Fruit fly (Drosophila melanogaster) whole organism, pupa: Measurements from ENCODE around the gene heix.
A peak's percentile ranks its signal among the peaks of the same experiment; 100 is the strongest.

Experiments
- CG10348 ChIP-seq: fragments of 200-800 bp; sonication (Bioruptor generic); IDR thresholded peaks from 2 replicates; pipeline ENCODE4 v1.3.6; 2022; ENCODE audit warnings: missing biosample characterization, missing genetic modification characterization
- CG12605 ChIP-seq: fragments of 200-800 bp; sonication (Bioruptor generic); IDR thresholded peaks from 2 replicates; pipeline ENCODE4 v1.3.6; 2022; ENCODE audit warnings: missing biosample characterization, missing genetic modification characterization
- CG13204 ChIP-seq: fragments of 200-800 bp; sonication (Bioruptor generic); optimal IDR thresholded peaks from 2 replicates; lab custom pipeline; 2018; ENCODE audit warnings: missing biosample characterization, mild to moderate bottlenecking, missing genetic modification characterization, moderate library complexity
- CG14655 ChIP-seq: fragments of 200-800 bp; sonication (Bioruptor generic); optimal IDR thresholded peaks from 3 replicates; lab custom pipeline; 2017; ENCODE audit warnings: mild to moderate bottlenecking, missing biosample characterization, missing genetic modification reagents, missing genetic modification characterization
- CG15710 ChIP-seq: fragments of 200-800 bp; sonication (Bioruptor generic); optimal IDR thresholded peaks from 2 replicates; lab custom pipeline; 2018; ENCODE audit warnings: missing biosample characterization, mild to moderate bottlenecking, missing genetic modification characterization, moderate library complexity
- CG17806 ChIP-seq: fragments of 200-800 bp; sonication (Bioruptor generic); optimal IDR thresholded peaks from 2 replicates; lab custom pipeline; 2018; ENCODE audit warnings: missing biosample characterization, mild to moderate bottlenecking, missing genetic modification characterization, moderate library complexity
- CG32121 ChIP-seq: fragments of 200-800 bp; sonication (Bioruptor generic); IDR thresholded peaks from 2 replicates; pipeline ENCODE4 v1.3.6; 2022; ENCODE audit warnings: missing biosample characterization, missing genetic modification characterization
- CG34367 ChIP-seq: fragments of 200-800 bp; sonication (Bioruptor generic); optimal IDR thresholded peaks from 2 replicates; lab custom pipeline; 2018; ENCODE audit warnings: missing biosample characterization, mild to moderate bottlenecking, missing genetic modification characterization
- CG4496 ChIP-seq: fragments of 200-800 bp; sonication (Bioruptor generic); IDR thresholded peaks from 3 replicates; pipeline ENCODE4 v1.3.6; 2022; ENCODE audit warnings: missing biosample characterization, missing genetic modification characterization
- CG8159 ChIP-seq: fragments of 200-800 bp; sonication (Bioruptor generic); optimal IDR thresholded peaks from 3 replicates; lab custom pipeline; 2018; ENCODE audit warnings: missing biosample characterization, mild to moderate bottlenecking, missing genetic modification characterization, moderate library complexity
- CG8301 ChIP-seq: fragments of 200-800 bp; sonication (Bioruptor generic); optimal IDR thresholded peaks from 2 replicates; lab custom pipeline; 2018; ENCODE audit warnings: missing biosample characterization, mild to moderate bottlenecking, missing genetic modification characterization
- CG9948 ChIP-seq: fragments of 200-800 bp; sonication (Bioruptor generic); optimal IDR thresholded peaks from 2 replicates; lab custom pipeline; 2018; ENCODE audit warnings: missing biosample characterization, mild to moderate bottlenecking, missing genetic modification characterization, moderate library complexity
- D1 ChIP-seq: fragments of 200-800 bp; sonication (Bioruptor generic); optimal IDR thresholded peaks from 2 replicates; lab custom pipeline; 2018; ENCODE audit warnings: missing biosample characterization, mild to moderate bottlenecking, missing genetic modification characterization, moderate library complexity
- EcR ChIP-seq: fragments of 200-800 bp; sonication (Bioruptor generic); optimal IDR thresholded peaks from 3 replicates; lab custom pipeline; 2019; ENCODE audit warnings: missing biosample characterization, missing genetic modification characterization, mild to moderate bottlenecking, moderate library complexity, missing genetic modification reagents
- Ets98B ChIP-seq: fragments of 200-800 bp; sonication (Bioruptor generic); IDR thresholded peaks from 2 replicates; pipeline ENCODE4 v1.3.6; 2022; ENCODE audit warnings: missing biosample characterization, missing genetic modification characterization
- Pif1A ChIP-seq: fragments of 200-800 bp; sonication (Bioruptor generic); optimal IDR thresholded peaks from 3 replicates; lab custom pipeline; 2016; ENCODE audit warnings: missing biosample characterization, missing genetic modification characterization
- Pif1B ChIP-seq: fragments of 200-800 bp; sonication (Bioruptor generic); optimal IDR thresholded peaks from 3 replicates; lab custom pipeline; 2016; ENCODE audit warnings: missing biosample characterization, missing genetic modification characterization
- Snoo ChIP-seq: fragments of 200-800 bp; sonication (Bioruptor generic); optimal IDR thresholded peaks from 3 replicates; lab custom pipeline; 2017; ENCODE audit warnings: missing biosample characterization, mild to moderate bottlenecking, missing genetic modification characterization, inconsistent platforms
- fd96Ca ChIP-seq: fragments of 200-800 bp; sonication (Bioruptor generic); IDR thresholded peaks from 3 replicates; pipeline ENCODE4 v1.3.6; 2022; ENCODE audit warnings: missing biosample characterization, missing genetic modification characterization
- gl ChIP-seq: fragments of 200-800 bp; sonication (Bioruptor generic); optimal IDR thresholded peaks from 2 replicates; lab custom pipeline; 2018; ENCODE audit warnings: missing biosample characterization, mild to moderate bottlenecking, missing genetic modification characterization
- rn ChIP-seq: fragments of 200-800 bp; sonication (Bioruptor generic); IDR thresholded peaks from 2 replicates; pipeline ENCODE4 v1.3.6; 2022; ENCODE audit warnings: missing biosample characterization, missing genetic modification characterization

The heix gene

dm6 chr2L:16321209-16321608 lies 21.6 kb upstream of the heix start:
- TF ChIP-seq CG4496, result 0 out of 3 replicates have a peak, but pooled peaks have one; percentile 23
- TF ChIP-seq CG8301 (tag; lab: Kevin White, UChicago), result no peak
- no peak for TF ChIP-seq CG15710 (tag; lab: Kevin White, UChicago)
- TF ChIP-seq rn, result no peak
- TF ChIP-seq D1 (tag; lab: Kevin White, UChicago), result no peak

dm6 chr2L:16320428-16320827 lies 20.8 kb upstream of the heix start:
- no peak for TF ChIP-seq CG10348

- TF ChIP-seq CG14655 (GFP tag; lab: Kevin White, UChicago), result no peak
- no peak for TF ChIP-seq CG17806 (tag; lab: Kevin White, UChicago)
- no peak for TF ChIP-seq CG10348
- TF ChIP-seq CG8301 (tag; lab: Kevin White, UChicago), result no peak
- no peak for TF ChIP-seq CG13204 (GFP tag; lab: Kevin White, UChicago)
- TF ChIP-seq fd96Ca (GFP tag; lab: Robert Waterston, UW), result no peak
- no peak for TF ChIP-seq CG8159 (tag; lab: Kevin White, UChicago)
- no peak for TF ChIP-seq CG15710 (tag; lab: Kevin White, UChicago)
- TF ChIP-seq rn, result no peak
- no peak for TF ChIP-seq Pif1A (GFP tag; lab: Kevin White, UChicago)
- TF ChIP-seq CG12605 (GFP tag; lab: Robert Waterston, UW), result no peak
- TF ChIP-seq CG4496, result no peak
- TF ChIP-seq gl (tag; lab: Kevin White, UChicago), result no peak
- TF ChIP-seq Pif1B (GFP tag; lab: Kevin White, UChicago), result no peak
- TF ChIP-seq CG9948, result no peak
Observed at dm6 chr2L:16319743-16320142, 20.1 kb upstream of the heix start.

- TF ChIP-seq CG17806 (tag; lab: Kevin White, UChicago), result no peak
- no peak for TF ChIP-seq CG4496
- TF ChIP-seq CG32121 (GFP tag; lab: Robert Waterston, UW), result no peak
- TF ChIP-seq D1 (tag; lab: Kevin White, UChicago), result no peak
- no peak for TF ChIP-seq CG34367
- TF ChIP-seq CG9948, result no peak
- TF ChIP-seq Pif1B (GFP tag; lab: Kevin White, UChicago), result no peak
- no peak for TF ChIP-seq Snoo (tag; lab: Kevin White, UChicago)
- TF ChIP-seq EcR (GFP tag; lab: Kevin White, UChicago), result no peak
- TF ChIP-seq fd96Ca (GFP tag; lab: Robert Waterston, UW), result no peak; the same call in 2 of the 3 replicates
- TF ChIP-seq CG13204 (GFP tag; lab: Kevin White, UChicago), result no peak
- TF ChIP-seq Ets98B (GFP tag; lab: Robert Waterston, UW), result no peak
- TF ChIP-seq CG8301 (tag; lab: Kevin White, UChicago), result no peak
- TF ChIP-seq gl (tag; lab: Kevin White, UChicago), result no peak
- no peak for TF ChIP-seq Pif1A (GFP tag; lab: Kevin White, UChicago)
- no peak for TF ChIP-seq CG12605 (GFP tag; lab: Robert Waterston, UW)
- TF ChIP-seq rn, result no peak
- TF ChIP-seq CG8159 (tag; lab: Kevin White, UChicago), result no peak
Observed at dm6 chr2L:16317777-16318610, 18.3 kb upstream of the heix start.

dm6 chr2L:16317131-16317530 lies 17.5 kb upstream of the heix start:
- no peak for TF ChIP-seq CG4496
- no peak for TF ChIP-seq CG14655 (GFP tag; lab: Kevin White, UChicago)
- no peak for TF ChIP-seq CG17806 (tag; lab: Kevin White, UChicago)
- TF ChIP-seq CG12605 (GFP tag; lab: Robert Waterston, UW), result no peak
- TF ChIP-seq Pif1A (GFP tag; lab: Kevin White, UChicago), result no peak
- TF ChIP-seq CG8159 (tag; lab: Kevin White, UChicago), result no peak

DNA sequence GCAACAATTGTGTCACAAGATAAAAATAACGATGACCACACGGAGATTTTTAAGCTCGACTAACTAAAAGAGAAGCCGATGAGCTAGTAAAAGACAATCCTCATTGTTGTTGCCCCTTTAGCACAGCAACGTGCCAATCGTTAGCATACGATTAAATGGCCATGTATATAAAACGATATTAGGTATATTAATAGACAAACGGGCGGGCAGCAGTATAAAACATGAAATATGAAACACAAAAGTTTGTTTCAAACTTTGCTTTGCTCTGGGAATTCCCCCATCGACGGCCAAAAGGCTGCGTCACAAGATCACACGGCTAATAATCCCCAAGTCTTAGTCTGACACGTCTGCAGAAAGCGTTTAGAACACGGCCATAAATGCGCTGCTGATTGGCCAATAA lies 16.8 kb upstream of the heix start:
- TF ChIP-seq Pif1B (GFP tag; lab: Kevin White, UChicago) (no peak), fd96Ca (GFP tag; lab: Robert Waterston, UW) (no peak), CG9948 (no peak), CG34367 (no peak), CG15710 (tag; lab: Kevin White, UChicago) (no peak), CG4496 (no peak), rn (no peak), CG12605 (GFP tag; lab: Robert Waterston, UW) (no peak), CG13204 (GFP tag; lab: Kevin White, UChicago) (no peak)

- no peak for TF ChIP-seq CG15710 (tag; lab: Kevin White, UChicago)
- TF ChIP-seq CG17806 (tag; lab: Kevin White, UChicago), result no peak
- no peak for TF ChIP-seq Pif1B (GFP tag; lab: Kevin White, UChicago)
- no peak for TF ChIP-seq rn
- TF ChIP-seq D1 (tag; lab: Kevin White, UChicago), result no peak
- no peak for TF ChIP-seq gl (tag; lab: Kevin White, UChicago)
- TF ChIP-seq CG10348, result no peak
- TF ChIP-seq CG12605 (GFP tag; lab: Robert Waterston, UW), result no peak
- no peak for TF ChIP-seq Pif1A (GFP tag; lab: Kevin White, UChicago)
- TF ChIP-seq CG32121 (GFP tag; lab: Robert Waterston, UW), result no peak
- TF ChIP-seq CG9948, result no peak
- TF ChIP-seq CG34367, result no peak
- no peak for TF ChIP-seq Ets98B (GFP tag; lab: Robert Waterston, UW)
Observed at dm6 chr2L:16315844-16316243, 16.2 kb upstream of the heix start.
